Fruit fly (Drosophila melanogaster): ENCODE data around the gene bdwf.

DNA sequence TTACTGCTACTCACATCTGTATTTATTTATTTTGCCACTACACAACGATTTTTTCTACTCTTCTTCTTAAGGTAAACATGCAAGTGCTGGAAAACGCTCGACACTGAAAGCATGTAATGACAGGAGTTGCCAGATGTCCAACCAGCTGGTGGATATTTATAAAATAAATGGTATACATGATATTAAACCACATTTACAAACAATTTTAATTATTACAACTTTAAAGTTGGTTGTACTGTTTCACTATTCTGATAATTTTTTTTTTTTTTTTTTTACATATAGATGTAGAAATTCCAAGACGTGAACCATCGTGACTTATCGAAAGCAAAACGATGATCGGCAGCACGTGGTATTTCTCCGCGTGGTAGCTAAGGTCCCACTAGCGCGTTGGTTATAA, 36.9 kb upstream of the bdwf start, which contains the start of the genes Keap1 and kuk:
- TF ChIP-seq psq (optimal IDR thresholded peaks at IDR 0.05) (no peak), usp (GFP tag; optimal IDR thresholded peaks at IDR 0.05) (no peak), pan (optimal IDR thresholded peaks at IDR 0.05) (no peak), Dll (optimal IDR thresholded peaks at IDR 0.05) (no peak), CG8478 (optimal IDR thresholded peaks at IDR 0.05) (no peak), EcR (GFP tag; optimal IDR thresholded peaks at IDR 0.05) (no peak)

All from whole organism.